Fruit fly (Drosophila melanogaster): ENCODE measurements around the gene CG14417.
A peak's percentile ranks its signal among the peaks of the same experiment; 100 is the strongest.

The CG14417 gene

DNA sequence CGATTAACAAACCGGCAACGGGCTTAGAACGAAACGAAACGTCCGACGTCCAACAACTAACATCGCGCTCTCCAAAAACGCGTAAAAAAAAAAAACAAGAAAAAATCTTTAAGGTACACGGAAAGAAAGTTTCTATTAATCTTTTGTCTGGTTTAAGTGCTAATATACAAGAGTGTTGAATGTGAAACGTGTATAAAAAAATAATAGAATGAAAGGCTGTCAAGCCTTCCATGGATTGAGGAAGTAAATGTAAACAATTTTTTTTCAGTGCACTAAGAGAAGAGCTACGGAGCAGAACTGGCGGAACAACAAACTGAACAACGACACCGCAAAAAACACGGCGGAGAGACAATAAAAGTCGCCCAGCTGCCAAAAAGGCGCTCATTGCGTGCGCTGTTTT lies 43.4 kb upstream of the CG14417 start, which contains the start of gene CG3588 (continued):
- TF ChIP-seq cwo (GFP tag; optimal IDR thresholded peaks at IDR 0.05) (peak; percentile 57), grau (tag; optimal IDR thresholded peaks at IDR 0.05) (peak; percentile 71), CG3163 (GFP tag; optimal IDR thresholded peaks at IDR 0.05) (peak; percentile 44), Sry-δ (GFP tag; optimal IDR thresholded peaks at IDR 0.05) (no peak), chn (GFP tag; optimal IDR thresholded peaks at IDR 0.05) (peak; percentile 36), Abd-B (GFP tag; optimal IDR thresholded peaks at IDR 0.05) (peak; percentile 61), CG11398 (GFP tag; optimal IDR thresholded peaks at IDR 0.05) (peak; percentile 32), repo (GFP tag; optimal IDR thresholded peaks at IDR 0.05) (peak; percentile 39), CG12155 (GFP tag; optimal IDR thresholded peaks at IDR 0.05) (peak; percentile 70), crp (GFP tag; optimal IDR thresholded peaks at IDR 0.05) (no peak), CG8281 (tag; optimal IDR thresholded peaks at IDR 0.05) (no peak), YL-1 (GFP tag; optimal IDR thresholded peaks at IDR 0.05) (no peak), Nf-YA (GFP tag; IDR thresholded peaks at IDR 0.05) (0 out of 2 replicates have a peak, but pooled peaks have one; percentile 19), ase (GFP tag; IDR thresholded peaks at IDR 0.05) (peak; percentile 62; the same call in 2 of the 3 replicates), CG7372 (GFP tag; IDR thresholded peaks at IDR 0.05) (peak; percentile 82), Ada2b (GFP tag; IDR thresholded peaks at IDR 0.05) (peak; percentile 68), CG11560 (tag; IDR thresholded peaks at IDR 0.05) (peak; percentile 57; the same call in 1 of the 3 replicates), CG3838 (GFP tag; optimal IDR thresholded peaks at IDR 0.05) (peak; percentile 21), CrebB (tag; optimal IDR thresholded peaks at IDR 0.05) (peak; percentile 35), CG15073 (GFP tag; optimal IDR thresholded peaks at IDR 0.05) (no peak), pros (GFP tag; optimal IDR thresholded peaks at IDR 0.05) (no peak), tio (GFP tag; optimal IDR thresholded peaks at IDR 0.05) (peak; percentile 47), gcm2 (GFP tag; optimal IDR thresholded peaks at IDR 0.05) (peak; percentile 2), exex (tag; optimal IDR thresholded peaks at IDR 0.05) (no peak), CG3065 (GFP tag; optimal IDR thresholded peaks at IDR 0.05) (no peak), eyg (GFP tag; optimal IDR thresholded peaks at IDR 0.05) (peak; percentile 55), CG43689 (GFP tag; IDR thresholded peaks at IDR 0.05) (no peak), BtbVII (GFP tag; optimal IDR thresholded peaks at IDR 0.05) (peak; percentile 60), CG10979 (tag; optimal IDR thresholded peaks at IDR 0.05) (peak; percentile 40), pfk (GFP tag; optimal IDR thresholded peaks at IDR 0.05) (no peak), Ets97D (GFP tag; optimal IDR thresholded peaks at IDR 0.05) (peak; percentile 24), pho (GFP tag; optimal IDR thresholded peaks at IDR 0.05) (peak; percentile 82), CG10366 (GFP tag; IDR thresholded peaks at IDR 0.05) (peak; percentile 76), emc (GFP tag; optimal IDR thresholded peaks at IDR 0.05) (peak; percentile 57), hkb (optimal IDR thresholded peaks at IDR 0.05) (no peak), hkb (GFP tag; IDR thresholded peaks at IDR 0.05) (peak; percentile 72), CG1647 (GFP tag; optimal IDR thresholded peaks at IDR 0.05) (peak; percentile 69), al (GFP tag; IDR thresholded peaks at IDR 0.05) (peak; percentile 89), CG11093 (GFP tag; IDR thresholded peaks at IDR 0.05) (peak; percentile 36; the same call in 1 of the 3 replicates), CG9215 (GFP tag; IDR thresholded peaks at IDR 0.05) (peak; percentile 60), CG14667 (GFP tag; IDR thresholded peaks at IDR 0.05) (peak; percentile 64), CG3281 (GFP tag; optimal IDR thresholded peaks at IDR 0.05) (peak; percentile 78), peb (GFP tag; IDR thresholded peaks at IDR 0.05) (peak; percentile 42; the same call in 1 of the 2 replicates), GATAe (GFP tag; conservative IDR thresholded peaks at IDR 0.05) (no peak), Lim3 (GFP tag; IDR thresholded peaks at IDR 0.05) (no peak), chif (GFP tag; optimal IDR thresholded peaks at IDR 0.05) (peak; percentile 24 to 63), HmgZ (tag; optimal IDR thresholded peaks at IDR 0.05) (peak; percentile 50), Neu2 (GFP tag; optimal IDR thresholded peaks at IDR 0.05; ENCODE audit: borderline replicate concordance) (no peak), CG6765 (GFP tag; optimal IDR thresholded peaks at IDR 0.05) (peak; percentile 53), CG10209 (GFP tag; optimal IDR thresholded peaks at IDR 0.05) (peak; percentile 61), E2f1 (GFP tag; IDR thresholded peaks at IDR 0.05) (peak; percentile 77), CG31441 (GFP tag; IDR thresholded peaks at IDR 0.05) (peak; percentile 56)
